Fruit fly (Drosophila melanogaster): Measurements from ENCODE around the gene Gss1.
"Not testable (repeated sequence)": the region's sequence is repeated elsewhere in the genome, so short reads cannot be mapped to it uniquely, and the experiment has no call there.

The Gss1 gene

DNA sequence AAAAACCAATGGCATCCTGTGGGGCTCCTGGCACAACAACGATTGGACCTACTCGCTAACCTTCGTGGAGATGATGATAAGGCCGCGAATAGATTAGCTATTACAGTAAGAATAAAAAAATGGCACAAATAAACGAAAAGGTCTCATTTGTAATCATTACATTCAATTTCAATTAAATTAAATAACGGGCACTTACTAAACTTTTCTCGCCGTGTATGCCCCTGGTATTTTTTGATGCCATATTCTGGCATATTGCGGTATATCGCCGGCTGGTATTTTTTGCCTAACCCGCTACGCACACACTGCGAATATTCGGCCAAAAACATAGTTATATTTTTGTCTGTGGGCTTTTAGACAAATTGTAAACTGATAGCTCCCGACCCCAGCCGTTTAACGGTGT is at the start of gene Gss1:
Gene Gss1 (plus strand): TSS at position 301 of the 400 bp plus-strand sequence.
- TF ChIP-seq CG6276, Ets21C, ss (GFP tag; optimal IDR thresholded peaks at IDR 0.05): not testable (repeated sequence)

DNA sequence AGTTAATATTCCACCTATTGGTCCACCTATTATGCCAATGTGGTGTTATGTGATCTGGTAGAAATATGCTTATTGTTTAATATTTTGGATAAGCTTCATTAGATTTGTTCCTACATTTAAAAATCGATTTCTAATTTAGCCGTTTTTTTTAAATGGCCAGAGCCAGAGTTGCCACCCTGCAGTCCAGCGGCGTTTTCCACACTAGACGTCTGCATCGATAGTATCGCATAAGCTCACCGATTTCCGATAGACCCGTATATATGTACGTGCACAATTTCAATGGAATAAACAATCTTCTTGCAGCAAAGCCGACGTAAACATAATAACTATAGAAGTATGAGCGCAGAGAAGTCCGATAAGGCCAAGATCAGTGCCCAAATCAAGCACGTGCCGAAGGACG is 47.4 kb upstream of the Gss1 start, which contains the start of gene Taf9:
Gene Taf9 (plus strand): TSS at position 239 of the 400 bp plus-strand sequence.
- peak; percentile 60 for TF ChIP-seq Eip78C (GFP tag)
- no peak for TF ChIP-seq CG6854 (GFP tag; optimal IDR thresholded peaks at IDR 0.05)

DNA sequence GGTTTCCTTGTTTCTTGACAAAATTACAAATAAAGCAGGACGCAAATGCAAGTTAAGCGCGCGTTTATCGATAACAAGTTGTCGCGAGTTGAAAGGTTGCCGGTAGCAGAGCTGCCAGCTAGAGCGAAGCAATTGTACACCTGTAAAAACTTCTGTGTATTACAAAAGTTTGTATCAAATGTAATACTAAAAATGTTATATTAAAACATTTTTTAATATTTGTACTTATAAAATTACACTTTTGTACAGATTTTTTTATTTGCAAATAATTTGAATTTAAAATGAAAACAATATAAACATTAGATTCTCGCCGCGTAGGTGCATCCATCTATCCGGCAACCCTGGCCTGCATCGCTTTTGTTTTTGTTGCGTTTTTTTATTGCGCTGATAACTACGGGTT is 44.7 kb upstream of the Gss1 start, which contains the start of the genes CG8142 and Ucp4A:
Gene CG8142 (minus strand): TSS at position 82 of the 400 bp plus-strand sequence.
Gene Ucp4A (plus strand): TSS at position 327 of the 400 bp plus-strand sequence.
- TF ChIP-seq CG15336 (GFP tag; IDR thresholded peaks at IDR 0.05) (peak; percentile 96), CG31627 (GFP tag; optimal IDR thresholded peaks at IDR 0.05) (peak; percentile 82), pdm3 (GFP tag; optimal IDR thresholded peaks at IDR 0.05) (peak; percentile 86), Met (GFP tag; optimal IDR thresholded peaks at IDR 0.05) (no peak), CG9139 (GFP tag; optimal IDR thresholded peaks at IDR 0.05) (peak; percentile 81), ss (GFP tag; optimal IDR thresholded peaks at IDR 0.05) (peak; percentile 69 to 84), CG7368 (GFP tag; optimal IDR thresholded peaks at IDR 0.05) (peak; percentile 86), Hr4 (GFP tag; optimal IDR thresholded peaks at IDR 0.05) (no peak), CG3919 (GFP tag; optimal IDR thresholded peaks at IDR 0.05) (peak; percentile 92), dac (GFP tag; optimal IDR thresholded peaks at IDR 0.05) (peak; percentile 69), CG11902 (GFP tag; optimal IDR thresholded peaks at IDR 0.05) (peak; percentile 86), Sox15 (GFP tag; optimal IDR thresholded peaks at IDR 0.05) (peak; percentile 89), spab (GFP tag; optimal IDR thresholded peaks at IDR 0.05) (peak; percentile 80), dsx (GFP tag; optimal IDR thresholded peaks at IDR 0.05; ENCODE audit: poor library complexity, severe bottlenecking) (peak; percentile 85), salr (GFP tag; optimal IDR thresholded peaks at IDR 0.05) (peak; percentile 61 to 85), eg (GFP tag; IDR thresholded peaks at IDR 0.05) (peak; percentile 97), CG11762 (GFP tag; optimal IDR thresholded peaks at IDR 0.05; ENCODE audit: insufficient read depth) (peak; percentile 85), Lpt (GFP tag; optimal IDR thresholded peaks at IDR 0.05) (peak; percentile 85), Blimp-1 (GFP tag; optimal IDR thresholded peaks at IDR 0.05) (peak; percentile 77), CG1621 (tag; optimal IDR thresholded peaks at IDR 0.05) (peak; percentile 80), esn (GFP tag; optimal IDR thresholded peaks at IDR 0.05) (peak; percentile 84), CG4318 (GFP tag; optimal IDR thresholded peaks at IDR 0.05) (no peak), cyc (GFP tag; optimal IDR thresholded peaks at IDR 0.05) (peak; percentile 89), topi (GFP tag; optimal IDR thresholded peaks at IDR 0.05) (peak; percentile 85), Eip75B (GFP tag; optimal IDR thresholded peaks at IDR 0.05) (peak; percentile 72), CG10669 (GFP tag; optimal IDR thresholded peaks at IDR 0.05) (peak; percentile 90), fkh (GFP tag; optimal IDR thresholded peaks at IDR 0.05) (peak; percentile 61), CG8319 (GFP tag; optimal IDR thresholded peaks at IDR 0.05) (peak; percentile 84), lz (GFP tag; optimal IDR thresholded peaks at IDR 0.05) (peak; percentile 83), CG6808 (GFP tag; optimal IDR thresholded peaks at IDR 0.05) (peak; percentile 88), Hr39 (GFP tag; optimal IDR thresholded peaks at IDR 0.05) (peak; percentile 79), CG8119 (GFP tag; IDR thresholded peaks at IDR 0.05) (peak; percentile 95), CG34406 (GFP tag; optimal IDR thresholded peaks at IDR 0.05) (peak; percentile 88), CG11294 (GFP tag; IDR thresholded peaks at IDR 0.05) (peak; percentile 91), fd85E (GFP tag; optimal IDR thresholded peaks at IDR 0.05) (peak; percentile 43), Eip78C (GFP tag) (peak; percentile 96), Ets96B (tag; optimal IDR thresholded peaks at IDR 0.05) (peak; percentile 95), acj6 (GFP tag; optimal IDR thresholded peaks at IDR 0.05) (peak; percentile 91), CG10631 (GFP tag; optimal IDR thresholded peaks at IDR 0.05) (peak; percentile 95), CG6276 (GFP tag; optimal IDR thresholded peaks at IDR 0.05) (no peak), CG6163 (GFP tag; IDR thresholded peaks at IDR 0.05) (peak; percentile 95), CG8632 (GFP tag; optimal IDR thresholded peaks at IDR 0.05) (peak; percentile 85), fd59A (GFP tag; optimal IDR thresholded peaks at IDR 0.05) (peak; percentile 71), Smox (GFP tag; optimal IDR thresholded peaks at IDR 0.05) (no peak), vri (GFP tag; optimal IDR thresholded peaks at IDR 0.05) (peak; percentile 51)
